Worm (Caenorhabditis elegans): ENCODE results near the gene fic-1.

Gene fic-1

DNA sequence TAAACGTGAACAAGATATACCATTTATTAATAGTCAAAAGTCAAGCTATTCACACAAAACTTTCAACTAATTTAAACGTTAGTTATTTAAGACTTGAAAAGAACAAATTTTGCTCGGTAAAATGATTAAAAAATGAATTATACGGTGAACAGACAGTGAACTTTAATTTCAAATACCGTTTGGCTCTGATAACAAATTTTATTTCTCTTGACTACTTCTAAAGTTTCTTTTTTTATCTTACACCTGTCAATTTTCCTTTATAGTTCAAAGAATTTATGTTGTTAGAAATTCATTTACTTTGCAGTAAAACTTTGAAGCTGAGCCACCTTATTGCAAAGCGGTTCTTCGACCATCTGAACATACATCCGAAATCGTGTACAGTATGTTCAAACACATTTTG lies 21.9 kb upstream of the fic-1 start, which contains the start of gene ZK593.3:
TSS of gene ZK593.3 (plus strand) at position 301 of the 400 bp plus-strand sequence.
- TF ChIP-seq npax-4 (tag; optimal IDR thresholded peaks at IDR 0.05) = no peak
- TF ChIP-seq sox-2 (GFP tag; IDR thresholded peaks at IDR 0.05) = no peak
- TF ChIP-seq nfya-1 (tag; optimal IDR thresholded peaks at IDR 0.05) = no peak
- TF ChIP-seq dve-1 (tag; optimal IDR thresholded peaks at IDR 0.05) = no peak
- no peak for TF ChIP-seq elt-4 (tag; optimal IDR thresholded peaks at IDR 0.05)
- TF ChIP-seq pag-3 (tag; optimal IDR thresholded peaks at IDR 0.05; ENCODE audit: borderline replicate concordance) = no peak
- TF ChIP-seq che-1 (tag; optimal IDR thresholded peaks at IDR 0.05) = no peak
- no peak for TF ChIP-seq K09A11.1 (tag; optimal IDR thresholded peaks at IDR 0.05; ENCODE audit: insufficient read depth)
- no peak for TF ChIP-seq fkh-10 (GFP tag; optimal IDR thresholded peaks at IDR 0.05)

- TF ChIP-seq tbx-7 (tag; optimal IDR thresholded peaks at IDR 0.05) (no peak), sdc-2 (tag; optimal IDR thresholded peaks at IDR 0.05) (no peak), pha-4 (tag; optimal IDR thresholded peaks at IDR 0.05) (no peak), tbx-2 (tag; optimal IDR thresholded peaks at IDR 0.05) (no peak), unc-42 (tag; optimal IDR thresholded peaks at IDR 0.05) (no peak), pros-1 (tag; optimal IDR thresholded peaks at IDR 0.05) (no peak), hlh-13 (GFP tag; optimal IDR thresholded peaks at IDR 0.05) (no peak), C08G9.2 (tag; optimal IDR thresholded peaks at IDR 0.05) (no peak), syd-9 (tag; optimal IDR thresholded peaks at IDR 0.05) (no peak), lin-11 (tag; optimal IDR thresholded peaks at IDR 0.05) (no peak)
Observed at ce11 chrIV:10916134-10916533, 21.1 kb upstream of the fic-1 start.

ce11 chrIV:10918877-10919560 lies 18.2 kb upstream of the fic-1 start:
- TF ChIP-seq ets-4 (tag; optimal IDR thresholded peaks at IDR 0.05) = no peak
- TF ChIP-seq dmd-4 (tag; optimal IDR thresholded peaks at IDR 0.05; ENCODE audit: borderline replicate concordance) = no peak
- TF ChIP-seq ceh-48 (tag; optimal IDR thresholded peaks at IDR 0.05) = no peak
- no peak for TF ChIP-seq C08G9.2 (tag; optimal IDR thresholded peaks at IDR 0.05)
- TF ChIP-seq unc-42 (tag; optimal IDR thresholded peaks at IDR 0.05) = peak; percentile 51
- no peak for TF ChIP-seq ttx-3 (tag; optimal IDR thresholded peaks at IDR 0.05)
- peak; percentile 56 for TF ChIP-seq ref-2 (tag; optimal IDR thresholded peaks at IDR 0.05)
- TF ChIP-seq rnt-1 (tag; optimal IDR thresholded peaks at IDR 0.05) = peak; percentile 2
- TF ChIP-seq zip-5 (tag; optimal IDR thresholded peaks at IDR 0.05) = no peak
- no peak for TF ChIP-seq eyg-1 (tag; optimal IDR thresholded peaks at IDR 0.05)
- TF ChIP-seq ceh-18 (tag; optimal IDR thresholded peaks at IDR 0.05) = peak; percentile 77
- TF ChIP-seq ceh-31 (tag; optimal IDR thresholded peaks at IDR 0.05) = peak; percentile 80
- TF ChIP-seq ceh-34 (tag; optimal IDR thresholded peaks at IDR 0.05) = peak; percentile 66
- no peak for TF ChIP-seq npax-4 (tag; optimal IDR thresholded peaks at IDR 0.05)
- TF ChIP-seq unc-55 (GFP tag; optimal IDR thresholded peaks at IDR 0.05) = peak; percentile 72
- no peak for TF ChIP-seq mec-3 (tag; optimal IDR thresholded peaks at IDR 0.05; ENCODE audit: borderline replicate concordance)
- no peak for TF ChIP-seq pha-2 (tag; optimal IDR thresholded peaks at IDR 0.05)
- TF ChIP-seq elt-2 (tag; optimal IDR thresholded peaks at IDR 0.05) = no peak
- no peak for TF ChIP-seq lin-11 (tag; optimal IDR thresholded peaks at IDR 0.05)
- no peak for TF ChIP-seq fkh-6 (tag; optimal IDR thresholded peaks at IDR 0.05)
- TF ChIP-seq hlh-13 (GFP tag; optimal IDR thresholded peaks at IDR 0.05) = no peak
- no peak for TF ChIP-seq pag-3 (tag; optimal IDR thresholded peaks at IDR 0.05; ENCODE audit: borderline replicate concordance)
- TF ChIP-seq ceh-30 (tag; optimal IDR thresholded peaks at IDR 0.05) = no peak
- TF ChIP-seq elt-4 (tag; optimal IDR thresholded peaks at IDR 0.05) = no peak
- peak; percentile 29 for TF ChIP-seq pax-1 (tag; optimal IDR thresholded peaks at IDR 0.05)
- TF ChIP-seq ceh-9 (tag; optimal IDR thresholded peaks at IDR 0.05) = no peak
- peak; percentile 69 for TF ChIP-seq nfya-1 (tag; optimal IDR thresholded peaks at IDR 0.05)
- TF ChIP-seq hlh-15 (tag; optimal IDR thresholded peaks at IDR 0.05) = no peak
- no peak for TF ChIP-seq unc-86 (tag; optimal IDR thresholded peaks at IDR 0.05)
- no peak for TF ChIP-seq dve-1 (tag; optimal IDR thresholded peaks at IDR 0.05)
- no peak for TF ChIP-seq ztf-16 (tag; optimal IDR thresholded peaks at IDR 0.05)
- no peak for TF ChIP-seq sox-2 (GFP tag; IDR thresholded peaks at IDR 0.05)
- no peak for TF ChIP-seq C38D4.7 (GFP tag; optimal IDR thresholded peaks at IDR 0.05)
- TF ChIP-seq fax-1 (tag; optimal IDR thresholded peaks at IDR 0.05) = no peak
- TF ChIP-seq nhr-11 (tag; optimal IDR thresholded peaks at IDR 0.05) = no peak
- peak; percentile 10 for TF ChIP-seq ceh-19 (GFP tag; optimal IDR thresholded peaks at IDR 0.05)
- no peak for TF ChIP-seq nhr-232 (tag; optimal IDR thresholded peaks at IDR 0.05)
- no peak for TF ChIP-seq unc-3 (GFP tag; conservative IDR thresholded peaks at IDR 0.05)
- no peak for TF ChIP-seq unc-3 (tag; optimal IDR thresholded peaks at IDR 0.05)
